Worm (Caenorhabditis elegans): ENCODE data around the gene col-166.

ce11 chrX:6276701-6277100, 3.1 kb upstream of the col-166 start:
- TF ChIP-seq him-1 (tag; optimal IDR thresholded peaks at IDR 0.05) (no peak), W03F9.2 (tag; optimal IDR thresholded peaks at IDR 0.05) (no peak)

All from whole organism, L4/young adult.